Worm (Caenorhabditis elegans) whole organism, young adult: ENCODE data around the gene T10G3.3.

ENCODE experiments used
- B0261.1 ChIP-seq: sonication (generic microtip); optimal IDR thresholded peaks from 2 replicates; lab custom pipeline; 2016; ENCODE audit warnings: mild to moderate bottlenecking, missing genetic modification characterization, moderate library complexity, missing compliant biosample characterization
- B0336.3 ChIP-seq: fragments of 200-800 bp; sonication (Bioruptor generic); IDR thresholded peaks from 2 replicates; pipeline ENCODE4 v1.3.6; 2022; ENCODE audit warnings: missing genetic modification characterization, missing compliant biosample characterization
- C06A6.2 ChIP-seq: fragments of 200-800 bp; sonication (Bioruptor generic); conservative IDR thresholded peaks from 2 replicates; pipeline ENCODE4 v1.3.6; 2022; ENCODE audit warnings: missing genetic modification characterization, missing compliant biosample characterization
- F22D6.2 ChIP-seq: sonication (generic microtip); optimal IDR thresholded peaks from 2 replicates; lab custom pipeline; 2016; ENCODE audit warnings: mild to moderate bottlenecking, missing genetic modification characterization, missing compliant biosample characterization
- F37B4.10 ChIP-seq: fragments of 200-800 bp; sonication (Bioruptor generic); IDR thresholded peaks from 2 replicates; pipeline ENCODE4 v1.3.6; 2022; ENCODE audit warnings: missing genetic modification characterization, missing compliant biosample characterization
- F52B5.7 ChIP-seq: sonication (generic microtip); optimal IDR thresholded peaks from 2 replicates; lab custom pipeline; 2016; ENCODE audit warnings: mild to moderate bottlenecking, missing genetic modification characterization, missing compliant biosample characterization
- F57A8.1 ChIP-seq: fragments of 200-800 bp; sonication (Bioruptor generic); optimal IDR thresholded peaks from 2 replicates; lab custom pipeline; 2018; ENCODE audit warnings: mild to moderate bottlenecking, missing genetic modification characterization, moderate library complexity, missing compliant biosample characterization
- K11D2.4 ChIP-seq: fragments of 200-800 bp; sonication (Bioruptor generic); IDR thresholded peaks from 2 replicates; pipeline ENCODE4 v1.3.6; 2022; ENCODE audit warnings: missing genetic modification reagents, missing genetic modification characterization, missing compliant biosample characterization
- K12H6.12 ChIP-seq: fragments of 200-800 bp; sonication (Bioruptor generic); optimal IDR thresholded peaks from 2 replicates; lab custom pipeline; 2018; ENCODE audit warnings: mild to moderate bottlenecking, missing genetic modification characterization, missing compliant biosample characterization
- T26A5.8 ChIP-seq: sonication (generic microtip); optimal IDR thresholded peaks from 2 replicates; lab custom pipeline; 2016; ENCODE audit warnings: missing genetic modification characterization, missing compliant biosample characterization
- Y56A3A.18 ChIP-seq: fragments of 200-800 bp; sonication (Bioruptor generic); IDR thresholded peaks from 2 replicates; pipeline ENCODE4 v1.3.6; 2022; ENCODE audit warnings: missing genetic modification reagents, missing genetic modification characterization, missing compliant biosample characterization
- Y79H2A.3 ChIP-seq: fragments of 200-800 bp; sonication (Bioruptor generic); conservative IDR thresholded peaks from 2 replicates; pipeline ENCODE4 v1.3.6; 2022; ENCODE audit warnings: missing genetic modification reagents, missing genetic modification characterization, missing compliant biosample characterization
- ZK185.1 ChIP-seq: sonication (generic microtip); optimal IDR thresholded peaks from 2 replicates; lab custom pipeline; 2016; ENCODE audit warnings: mild to moderate bottlenecking, missing genetic modification characterization, missing compliant biosample characterization; ENCODE audit not compliant: poor library complexity, severe bottlenecking
- aptf-2 ChIP-seq: fragments of 200-800 bp; sonication (Bioruptor generic); conservative IDR thresholded peaks from 2 replicates; pipeline ENCODE4 v1.3.6; 2022; ENCODE audit warnings: missing genetic modification reagents, missing genetic modification characterization, missing compliant biosample characterization
- atf-7 ChIP-seq: sonication (generic microtip); optimal IDR thresholded peaks from 2 replicates; lab custom pipeline; 2017; ENCODE audit warnings: mild to moderate bottlenecking, missing genetic modification characterization, missing compliant biosample characterization
- attf-3 ChIP-seq: fragments of 200-800 bp; sonication (Bioruptor generic); conservative IDR thresholded peaks from 2 replicates; pipeline ENCODE4 v1.3.6; 2022; ENCODE audit warnings: missing genetic modification reagents, missing genetic modification characterization, missing compliant biosample characterization
- bed-1 ChIP-seq: fragments of 200-800 bp; sonication (Bioruptor generic); IDR thresholded peaks from 2 replicates; pipeline ENCODE4 v1.3.6; 2022; ENCODE audit warnings: missing genetic modification reagents, missing genetic modification characterization, missing compliant biosample characterization
- bed-2 ChIP-seq: fragments of 200-800 bp; sonication (Bioruptor generic); IDR thresholded peaks from 2 replicates; pipeline ENCODE4 v1.3.6; 2022; ENCODE audit warnings: missing genetic modification reagents, missing genetic modification characterization, missing compliant biosample characterization
- cebp-2 ChIP-seq: fragments of 200-800 bp; sonication (Bioruptor generic); IDR thresholded peaks from 2 replicates; pipeline ENCODE4 v1.3.6; 2022; ENCODE audit warnings: missing genetic modification characterization, missing compliant biosample characterization
- ceh-100 ChIP-seq: fragments of 200-800 bp; sonication (Bioruptor generic); IDR thresholded peaks from 2 replicates; pipeline ENCODE4 v1.3.6; 2022; ENCODE audit warnings: missing genetic modification reagents, missing genetic modification characterization, missing compliant biosample characterization
- ceh-27 ChIP-seq: fragments of 200-800 bp; sonication (Bioruptor generic); optimal IDR thresholded peaks from 2 replicates; lab custom pipeline; 2018; ENCODE audit warnings: mild to moderate bottlenecking, missing genetic modification characterization, moderate library complexity, missing compliant biosample characterization
- chd-7 ChIP-seq: sonication (generic microtip); optimal IDR thresholded peaks from 2 replicates; lab custom pipeline; 2016; ENCODE audit warnings: mild to moderate bottlenecking, missing genetic modification characterization, moderate library complexity, missing compliant biosample characterization
- dpff-1 ChIP-seq: sonication (generic microtip); optimal IDR thresholded peaks from 2 replicates; lab custom pipeline; 2017; ENCODE audit warnings: mild to moderate bottlenecking, missing genetic modification characterization, missing compliant biosample characterization
- efl-1 ChIP-seq: fragments of 150-350 bp; optimal IDR thresholded peaks from 2 replicates; lab custom pipeline; 2014; ENCODE audit warnings: missing biosample characterization, missing genetic modification reagents, missing genetic modification characterization
- egl-44 ChIP-seq: fragments of 200-800 bp; sonication (Bioruptor generic); IDR thresholded peaks from 2 replicates; pipeline ENCODE4 v1.3.6; 2022; ENCODE audit warnings: missing genetic modification reagents, missing genetic modification characterization, missing compliant biosample characterization
- hmg-1.2 ChIP-seq: fragments of 200-800 bp; sonication (Bioruptor generic); IDR thresholded peaks from 2 replicates; pipeline ENCODE4 v1.3.6; 2022; ENCODE audit warnings: missing genetic modification reagents, missing genetic modification characterization, missing compliant biosample characterization
- let-526 ChIP-seq: fragments of 200-800 bp; sonication (Bioruptor generic); IDR thresholded peaks from 2 replicates; pipeline ENCODE4 v1.3.6; 2022; ENCODE audit warnings: missing genetic modification reagents, missing genetic modification characterization, missing compliant biosample characterization
- lin-40 ChIP-seq: sonication (generic microtip); optimal IDR thresholded peaks from 2 replicates; lab custom pipeline; 2016; ENCODE audit warnings: missing genetic modification characterization, mild to moderate bottlenecking, missing compliant biosample characterization, missing genotype, missing genetic modification reagents
- lir-1 ChIP-seq: fragments of 200-800 bp; sonication (Bioruptor generic); conservative IDR thresholded peaks from 2 replicates; pipeline ENCODE4 v1.3.6; 2022; ENCODE audit warnings: missing genetic modification reagents, missing genetic modification characterization, missing compliant biosample characterization
- lsl-1 ChIP-seq: fragments of 200-800 bp; sonication (Bioruptor generic); optimal IDR thresholded peaks from 2 replicates; lab custom pipeline; 2018; ENCODE audit warnings: mild to moderate bottlenecking, missing genetic modification characterization, moderate library complexity, missing compliant biosample characterization
- madf-6 ChIP-seq: fragments of 200-800 bp; sonication (Bioruptor generic); IDR thresholded peaks from 2 replicates; pipeline ENCODE4 v1.3.6; 2022; ENCODE audit warnings: missing genetic modification reagents, missing genetic modification characterization, missing compliant biosample characterization
- madf-8 ChIP-seq: fragments of 200-800 bp; sonication (Bioruptor generic); conservative IDR thresholded peaks from 2 replicates; pipeline ENCODE4 v1.3.6; 2022; ENCODE audit warnings: missing genetic modification reagents, missing genetic modification characterization, missing compliant biosample characterization
- mcd-1 ChIP-seq: fragments of 200-800 bp; sonication (Bioruptor generic); IDR thresholded peaks from 2 replicates; pipeline ENCODE4 v1.3.6; 2022; ENCODE audit warnings: missing genetic modification reagents, missing genetic modification characterization, missing compliant biosample characterization
- nhr-120 ChIP-seq: fragments of 200-800 bp; sonication (Bioruptor generic); IDR thresholded peaks from 2 replicates; pipeline ENCODE4 v1.3.6; 2022; ENCODE audit warnings: missing genetic modification characterization, missing compliant biosample characterization
- nhr-179 ChIP-seq: sonication (generic microtip); optimal IDR thresholded peaks from 2 replicates; lab custom pipeline; 2016; ENCODE audit warnings: mild to moderate bottlenecking, missing genetic modification characterization, missing compliant biosample characterization
- rec-8 ChIP-seq, 2 experiments: sonication (generic microtip); optimal IDR thresholded peaks; 2 replicates each; lab custom pipeline; 2016; ENCODE audit warnings: mild to moderate bottlenecking in 2 of 2, missing genetic modification characterization in 2 of 2, missing genetic modification reagents in 2 of 2, missing genotype in 2 of 2, missing biosample characterization in 1 of 2, missing compliant biosample characterization in 1 of 2, moderate library complexity in 1 of 2
- rpc-1 ChIP-seq, 2 experiments: fragments of 150-350 bp in 1 of 2; sonication (generic microtip) in 1 of 2; optimal IDR thresholded peaks; 2 replicates each; lab custom pipeline; 2014 to 2018; ENCODE audit warnings: missing biosample characterization in 1 of 2, missing genetic modification characterization in 1 of 2, missing genetic modification reagents in 1 of 2, missing genotype in 1 of 2
- sdz-38 ChIP-seq: sonication (generic microtip); optimal IDR thresholded peaks from 2 replicates; lab custom pipeline; 2016; ENCODE audit warnings: missing genotype, missing genetic modification characterization, missing compliant biosample characterization
- sea-2 ChIP-seq: fragments of 200-800 bp; sonication (Bioruptor generic); IDR thresholded peaks from 2 replicates; pipeline ENCODE4 v1.3.6; 2022; ENCODE audit warnings: missing genetic modification characterization, missing compliant biosample characterization
- snpc-4 ChIP-seq, 5 experiments: fragments of 150-350 bp in 1 of 5; sonication (generic microtip) in 4 of 5; optimal IDR thresholded peaks; 2 replicates each; lab custom pipeline; 2014 to 2018; ENCODE audit warnings: missing genetic modification characterization in 5 of 5, missing biosample characterization in 3 of 5, antibody characterized with exemption in 2 of 5, mild to moderate bottlenecking in 2 of 5, missing compliant biosample characterization in 2 of 5, missing genotype in 2 of 5, moderate library complexity in 2 of 5, missing genetic modification reagents in 1 of 5
- zim-3 ChIP-seq: sonication (generic microtip); optimal IDR thresholded peaks from 2 replicates; lab custom pipeline; 2017; ENCODE audit warnings: mild to moderate bottlenecking, missing genetic modification characterization, moderate library complexity, missing compliant biosample characterization
- ztf-25 ChIP-seq: fragments of 200-800 bp; sonication (Bioruptor generic); IDR thresholded peaks from 2 replicates; pipeline ENCODE4 v1.3.6; 2022; ENCODE audit warnings: missing genetic modification reagents, missing genetic modification characterization, missing compliant biosample characterization
- ztf-6 ChIP-seq: fragments of 200-800 bp; sonication (Bioruptor generic); IDR thresholded peaks from 2 replicates; pipeline ENCODE4 v1.3.6; 2022; ENCODE audit warnings: missing genetic modification reagents, missing genetic modification characterization, missing compliant biosample characterization

T10G3.3 gene

DNA sequence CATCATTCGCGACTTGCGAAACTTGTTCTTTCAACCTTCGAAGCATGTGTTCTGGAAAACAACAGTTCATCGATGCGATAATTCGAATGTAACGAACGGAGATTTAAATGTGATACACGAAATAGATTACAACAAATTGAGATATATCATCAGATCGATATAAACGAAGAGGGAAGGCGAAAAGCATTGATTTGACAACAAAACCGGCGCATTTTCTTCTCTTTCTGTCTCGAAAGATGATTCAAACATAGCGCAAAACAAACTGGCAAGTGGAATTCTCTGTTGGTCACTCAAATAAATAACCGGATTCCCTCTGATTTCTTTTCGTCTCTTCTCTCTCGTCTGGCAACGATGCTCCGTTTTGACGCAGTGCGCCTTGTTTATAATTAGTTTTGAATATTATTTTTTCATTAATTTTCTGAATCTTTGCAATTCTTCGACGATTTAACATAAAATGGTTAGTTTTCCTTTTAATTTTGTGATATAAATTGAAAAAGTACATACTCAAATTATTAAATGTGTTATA lies 7.4 kb upstream of the T10G3.3 start, which contains the start of the genes eea-1 and gut-2 (continued):
- TF ChIP-seq K12H6.12 (tag; lab: Kevin White, UChicago) (peak; percentile 5), ceh-27 (GFP tag; lab: Kevin White, UChicago) (no peak), chd-7 (tag; lab: Kevin White, UChicago) (no peak), T26A5.8 (no peak), dpff-1 (no peak), lsl-1 (GFP tag; lab: Kevin White, UChicago) (peak; percentile 32), snpc-4 (GFP tag; optimal IDR thresholded peaks at IDR 0.05; lab: Kevin White, UChicago) (no peak), snpc-4 (tag; optimal IDR thresholded peaks at IDR 0.05; lab: Kevin White, UChicago) (peak in 1 of 4 experiments; percentile 50), lin-40 (tag; lab: Kevin White, UChicago) (peak; percentile 26), let-526 (no peak), Y79H2A.3 (no peak), F57A8.1 (GFP tag; lab: Kevin White, UChicago) (no peak), aptf-2 (GFP tag; lab: Robert Waterston, UW) (no peak), nhr-179 (no peak), F37B4.10 (GFP tag; lab: Robert Waterston, UW) (no peak), ztf-6 (GFP tag; lab: Robert Waterston, UW) (no peak), madf-6 (GFP tag; lab: Robert Waterston, UW) (no peak; the same call in 1 of the 2 replicates), hmg-1.2 (GFP tag; lab: Robert Waterston, UW) (peak; percentile 29; the same call in 1 of the 2 replicates), nhr-120 (no peak), sdz-38 (no peak), bed-1 (GFP tag; lab: Robert Waterston, UW) (no peak), attf-3 (GFP tag; lab: Robert Waterston, UW) (peak; percentile 98), rec-8 (tag; optimal IDR thresholded peaks at IDR 0.05; lab: Kevin White, UChicago) (no peak), efl-1 (GFP tag; lab: Kevin White, UChicago) (no peak), bed-2 (GFP tag; lab: Robert Waterston, UW) (no peak), egl-44 (GFP tag; lab: Robert Waterston, UW) (no peak)

DNA sequence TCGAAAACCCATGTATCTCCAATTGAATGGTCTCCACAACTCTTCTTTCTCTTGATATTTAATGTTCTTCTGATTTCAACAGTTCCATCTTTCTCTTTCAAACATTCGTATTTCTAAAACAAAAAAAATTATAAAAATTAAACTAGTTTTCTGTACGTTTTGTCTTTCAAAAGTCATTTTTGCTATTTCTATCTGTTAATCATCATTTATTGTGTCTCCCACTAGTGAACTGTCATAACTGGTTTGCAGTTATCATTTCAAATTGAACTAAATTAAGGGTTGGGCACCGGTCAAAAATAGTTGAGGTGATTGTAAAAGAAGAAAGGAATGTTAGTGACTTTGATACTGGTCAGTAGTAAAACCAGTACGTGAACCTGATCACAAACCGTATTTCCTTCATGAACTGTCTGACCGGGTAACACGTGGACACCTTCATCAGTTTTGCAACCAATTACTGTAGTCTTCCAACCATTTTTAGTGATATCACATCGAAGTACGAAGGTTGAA lies 1.6 kb downstream of the T10G3.3 start:
- TF ChIP-seq B0336.3 (GFP tag; lab: Robert Waterston, UW) (no peak), ztf-25 (no peak), rpc-1 (optimal IDR thresholded peaks at IDR 0.05; lab: Kevin White, UChicago) (no peak), rpc-1 (tag; optimal IDR thresholded peaks at IDR 0.05; lab: Kevin White, UChicago) (no peak), C06A6.2 (GFP tag; lab: Robert Waterston, UW) (no peak), ceh-27 (GFP tag; lab: Kevin White, UChicago) (no peak), lir-1 (GFP tag; lab: Robert Waterston, UW) (no peak)

DNA sequence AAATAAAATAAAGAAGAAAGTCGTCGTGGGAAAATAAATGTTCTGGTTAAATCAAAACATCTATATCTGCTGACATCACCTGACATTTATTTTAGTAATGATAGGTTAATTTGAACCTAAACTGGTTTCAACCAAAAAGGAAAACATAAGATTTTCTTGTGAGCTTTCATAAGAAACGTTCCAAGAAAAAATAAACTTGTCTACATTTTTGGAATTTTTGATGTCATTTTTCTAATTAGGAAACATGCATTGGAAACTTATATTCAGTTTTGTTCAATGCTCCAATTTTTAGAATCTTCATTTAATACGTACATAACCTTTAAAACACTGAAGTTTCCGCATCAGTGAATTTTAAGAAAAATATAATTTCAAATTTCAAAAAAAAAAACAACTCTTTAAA lies 4.3 kb downstream of the T10G3.3 start:
- no peak for TF ChIP-seq K12H6.12 (tag; lab: Kevin White, UChicago)
- no peak for TF ChIP-seq madf-8 (GFP tag; lab: Robert Waterston, UW)
- TF ChIP-seq hmg-1.2 (GFP tag; lab: Robert Waterston, UW): no peak
- TF ChIP-seq sea-2 (GFP tag; lab: Robert Waterston, UW): no peak
- TF ChIP-seq F22D6.2: no peak
- TF ChIP-seq Y56A3A.18: no peak
- no peak for TF ChIP-seq K11D2.4 (GFP tag; lab: Robert Waterston, UW)
- TF ChIP-seq B0261.1 (tag; lab: Kevin White, UChicago): no peak
- no peak for TF ChIP-seq mcd-1
- no peak for TF ChIP-seq zim-3 (tag; lab: Kevin White, UChicago)
- no peak for TF ChIP-seq atf-7 (tag; lab: Kevin White, UChicago)
- no peak for TF ChIP-seq cebp-2 (GFP tag; lab: Robert Waterston, UW)
- no peak for TF ChIP-seq ZK185.1 (tag; lab: Kevin White, UChicago)
- no peak for TF ChIP-seq F52B5.7 (tag; lab: Kevin White, UChicago)
- TF ChIP-seq ztf-6 (GFP tag; lab: Robert Waterston, UW): no peak
- TF ChIP-seq ceh-100 (GFP tag; lab: Robert Waterston, UW): no peak
